Worm (Caenorhabditis elegans) whole organism, L4/young adult: ENCODE results near the gene egl-3.

Source experiments
- dao-5 ChIP-seq: sonication (generic microtip); optimal IDR thresholded peaks from 2 replicates; lab custom pipeline; 2016; ENCODE audit warnings: missing genotype, missing genetic modification characterization, moderate library complexity, missing compliant biosample characterization
- him-1 ChIP-seq: sonication (generic microtip); optimal IDR thresholded peaks from 2 replicates; lab custom pipeline; 2016; ENCODE audit warnings: missing genotype, missing genetic modification reagents, missing genetic modification characterization, missing compliant biosample characterization

- TF ChIP-seq him-1 (tag; lab: Kevin White, UChicago) (no peak), dao-5 (no peak)
These were observed 30.0 kb upstream of the egl-3 start, which contains the start of gene chpf-1 for ce11 chrV:10203435-10204009.
